Worm (Caenorhabditis elegans) whole organism, late embryonic: ENCODE results near the gene nmad-1.

Experiments
- C08G9.2 ChIP-seq: sonication (generic microtip); optimal IDR thresholded peaks from 2 replicates; lab custom pipeline; 2016; ENCODE audit warnings: mild to moderate bottlenecking, missing genetic modification characterization, moderate library complexity, missing compliant biosample characterization
- C38D4.7 ChIP-seq: fragments of 200-800 bp; sonication (Bioruptor generic); optimal IDR thresholded peaks from 2 replicates; lab custom pipeline; 2018; ENCODE audit warnings: mild to moderate bottlenecking, missing genetic modification characterization, moderate library complexity, missing compliant biosample characterization
- F13H6.1 ChIP-seq: sonication (generic microtip); optimal IDR thresholded peaks from 2 replicates; lab custom pipeline; 2016; ENCODE audit warnings: missing genetic modification characterization, missing compliant biosample characterization
- K02D7.2 ChIP-seq: sonication (generic microtip); optimal IDR thresholded peaks from 2 replicates; lab custom pipeline; 2017; ENCODE audit warnings: mild to moderate bottlenecking, missing genetic modification characterization, missing compliant biosample characterization
- T23F11.4 ChIP-seq: fragments of 200-800 bp; sonication (Bioruptor generic); optimal IDR thresholded peaks from 2 replicates; lab custom pipeline; 2018; ENCODE audit warnings: mild to moderate bottlenecking, missing genetic modification characterization, missing compliant biosample characterization
- ahr-1 ChIP-seq: sonication (generic microtip); optimal IDR thresholded peaks from 2 replicates; lab custom pipeline; 2016; ENCODE audit warnings: missing genetic modification characterization, missing compliant biosample characterization
- ama-1 ChIP-seq: fragments of 150-350 bp; optimal IDR thresholded peaks from 2 replicates; lab custom pipeline; 2014
- ceh-14 ChIP-seq: sonication (generic microtip); optimal IDR thresholded peaks from 2 replicates; lab custom pipeline; 2016; ENCODE audit warnings: missing genotype, missing genetic modification characterization, missing compliant biosample characterization
- ceh-18 ChIP-seq: sonication (generic microtip); optimal IDR thresholded peaks from 2 replicates; lab custom pipeline; 2016; ENCODE audit warnings: missing genetic modification characterization, missing compliant biosample characterization
- ceh-19 ChIP-seq: fragments of 200-800 bp; sonication (Bioruptor generic); optimal IDR thresholded peaks from 2 replicates; lab custom pipeline; 2018; ENCODE audit warnings: mild to moderate bottlenecking, missing genetic modification characterization, missing compliant biosample characterization
- ceh-2 ChIP-seq: sonication (generic microtip); optimal IDR thresholded peaks from 2 replicates; lab custom pipeline; 2016; ENCODE audit warnings: missing genotype, missing genetic modification characterization, missing compliant biosample characterization
- ceh-24 ChIP-seq: sonication (generic microtip); optimal IDR thresholded peaks from 2 replicates; lab custom pipeline; 2016; ENCODE audit warnings: mild to moderate bottlenecking, missing genetic modification characterization, missing compliant biosample characterization
- ceh-30 ChIP-seq: fragments of 150-350 bp; optimal IDR thresholded peaks from 2 replicates; lab custom pipeline; 2014; ENCODE audit warnings: missing biosample characterization, missing genetic modification characterization
- ceh-31 ChIP-seq: sonication (generic microtip); optimal IDR thresholded peaks from 2 replicates; lab custom pipeline; 2016; ENCODE audit warnings: missing genetic modification characterization, missing compliant biosample characterization
- ceh-45 ChIP-seq: fragments of 200-800 bp; sonication (Bioruptor generic); IDR thresholded peaks from 2 replicates; pipeline ENCODE4 v1.3.6; 2022; ENCODE audit warnings: missing genetic modification reagents, missing genetic modification characterization, missing compliant biosample characterization
- ceh-6 ChIP-seq: fragments of 200-800 bp; sonication (Bioruptor generic); optimal IDR thresholded peaks from 2 replicates; lab custom pipeline; 2018; ENCODE audit warnings: mild to moderate bottlenecking, missing genetic modification characterization, missing compliant biosample characterization
- che-1 ChIP-seq: sonication (generic microtip); optimal IDR thresholded peaks from 2 replicates; lab custom pipeline; 2016; ENCODE audit warnings: mild to moderate bottlenecking, missing genetic modification characterization, missing compliant biosample characterization
- dve-1 ChIP-seq: sonication (generic microtip); optimal IDR thresholded peaks from 2 replicates; lab custom pipeline; 2017; ENCODE audit warnings: antibody characterized with exemption, mild to moderate bottlenecking, missing genetic modification characterization, missing compliant biosample characterization
- elt-4 ChIP-seq: sonication (generic microtip); optimal IDR thresholded peaks from 2 replicates; lab custom pipeline; 2016; ENCODE audit warnings: missing genetic modification characterization, missing compliant biosample characterization
- gmeb-2 ChIP-seq: sonication (generic microtip); optimal IDR thresholded peaks from 2 replicates; lab custom pipeline; 2016; ENCODE audit warnings: missing genetic modification characterization, inconsistent platforms, missing compliant biosample characterization
- hlh-30 ChIP-seq: sonication (generic microtip); optimal IDR thresholded peaks from 2 replicates; lab custom pipeline; 2017; ENCODE audit warnings: antibody characterized with exemption, missing genetic modification characterization, missing compliant biosample characterization; ENCODE audit not compliant: insufficient read depth
- hlh-6 ChIP-seq: sonication (generic microtip); optimal IDR thresholded peaks from 2 replicates; lab custom pipeline; 2016; ENCODE audit warnings: missing genotype, missing genetic modification characterization, missing compliant biosample characterization
- lim-6 ChIP-seq: sonication (generic microtip); optimal IDR thresholded peaks from 2 replicates; lab custom pipeline; 2016; ENCODE audit warnings: missing genetic modification characterization, missing compliant biosample characterization
- lin-11 ChIP-seq: fragments of 200-800 bp; sonication (Bioruptor generic); optimal IDR thresholded peaks from 2 replicates; lab custom pipeline; 2018; ENCODE audit warnings: mild to moderate bottlenecking, missing genetic modification characterization, missing compliant biosample characterization
- madf-2 ChIP-seq: sonication (generic microtip); optimal IDR thresholded peaks from 2 replicates; lab custom pipeline; 2017; ENCODE audit warnings: missing genetic modification characterization, missing compliant biosample characterization
- nfya-1 ChIP-seq: sonication (generic microtip); optimal IDR thresholded peaks from 2 replicates; lab custom pipeline; 2017; ENCODE audit warnings: missing genetic modification characterization, mild to moderate bottlenecking, missing compliant biosample characterization, antibody characterized with exemption, moderate library complexity
- nhr-11 ChIP-seq: fragments of 150-350 bp; optimal IDR thresholded peaks from 2 replicates; lab custom pipeline; 2014; ENCODE audit warnings: missing biosample characterization, missing genetic modification characterization
- nhr-232 ChIP-seq: sonication (generic microtip); optimal IDR thresholded peaks from 2 replicates; lab custom pipeline; 2016; ENCODE audit warnings: missing genetic modification characterization, missing compliant biosample characterization
- npax-4 ChIP-seq: sonication (generic microtip); optimal IDR thresholded peaks from 2 replicates; lab custom pipeline; 2016; ENCODE audit warnings: missing genetic modification characterization, missing compliant biosample characterization
- odd-2 ChIP-seq: sonication (generic microtip); optimal IDR thresholded peaks from 2 replicates; lab custom pipeline; 2017; ENCODE audit warnings: antibody characterized with exemption, mild to moderate bottlenecking, missing genetic modification characterization, missing compliant biosample characterization
- pat-9 ChIP-seq: fragments of 200-800 bp; sonication (Bioruptor generic); optimal IDR thresholded peaks from 2 replicates; lab custom pipeline; 2018; ENCODE audit warnings: mild to moderate bottlenecking, missing genetic modification characterization, moderate library complexity, missing compliant biosample characterization
- pax-1 ChIP-seq: fragments of 150-350 bp; optimal IDR thresholded peaks from 2 replicates; lab custom pipeline; 2014; ENCODE audit warnings: missing biosample characterization, missing genetic modification characterization
- pqm-1 ChIP-seq: sonication (generic microtip); optimal IDR thresholded peaks from 2 replicates; lab custom pipeline; 2016; ENCODE audit warnings: missing genetic modification characterization, missing compliant biosample characterization
- pros-1 ChIP-seq: fragments of 150-350 bp; optimal IDR thresholded peaks from 2 replicates; lab custom pipeline; 2014; ENCODE audit warnings: missing biosample characterization, missing genetic modification reagents, missing genetic modification characterization
- sdc-2 ChIP-seq: sonication (generic microtip); optimal IDR thresholded peaks from 2 replicates; lab custom pipeline; 2016; ENCODE audit warnings: missing genotype, missing genetic modification characterization, missing compliant biosample characterization
- sox-2 ChIP-seq: fragments of 200-800 bp; sonication (Bioruptor generic); IDR thresholded peaks from 2 replicates; pipeline ENCODE4 v1.3.6; 2022; ENCODE audit warnings: missing genetic modification reagents, missing genetic modification characterization, missing compliant biosample characterization
- sox-4 ChIP-seq: sonication (generic microtip); optimal IDR thresholded peaks from 2 replicates; lab custom pipeline; 2017; ENCODE audit warnings: mild to moderate bottlenecking, missing genetic modification characterization, inconsistent platforms, missing compliant biosample characterization
- tbx-2 ChIP-seq: sonication (generic microtip); optimal IDR thresholded peaks from 2 replicates; lab custom pipeline; 2016; ENCODE audit warnings: missing genetic modification characterization, missing compliant biosample characterization
- unc-3 ChIP-seq, 2 experiments: fragments of 200-800 bp in 1 of 2; sonication (Bioruptor generic) in 1 of 2; sonication (generic microtip) in 1 of 2; conservative IDR thresholded peaks in 1 of 2; optimal IDR thresholded peaks in 1 of 2; 2 replicates each; pipeline versions ENCODE4 v1.3.6 to Lab custom; 2016 to 2022; ENCODE audit warnings: missing compliant biosample characterization in 2 of 2, missing genetic modification characterization in 2 of 2, missing genetic modification reagents in 1 of 2
- unc-42 ChIP-seq: sonication (generic microtip); optimal IDR thresholded peaks from 2 replicates; lab custom pipeline; 2016; ENCODE audit warnings: missing genotype, missing genetic modification characterization, missing compliant biosample characterization
- unc-86 ChIP-seq: sonication (generic microtip); optimal IDR thresholded peaks from 2 replicates; lab custom pipeline; 2016; ENCODE audit warnings: missing genetic modification characterization, missing compliant biosample characterization
- zip-5 ChIP-seq: sonication (generic microtip); optimal IDR thresholded peaks from 2 replicates; lab custom pipeline; 2016; ENCODE audit warnings: missing genetic modification characterization, missing compliant biosample characterization
- ztf-16 ChIP-seq: sonication (generic microtip); optimal IDR thresholded peaks from 2 replicates; lab custom pipeline; 2017; ENCODE audit warnings: missing genetic modification characterization, missing compliant biosample characterization

The nmad-1 gene

DNA sequence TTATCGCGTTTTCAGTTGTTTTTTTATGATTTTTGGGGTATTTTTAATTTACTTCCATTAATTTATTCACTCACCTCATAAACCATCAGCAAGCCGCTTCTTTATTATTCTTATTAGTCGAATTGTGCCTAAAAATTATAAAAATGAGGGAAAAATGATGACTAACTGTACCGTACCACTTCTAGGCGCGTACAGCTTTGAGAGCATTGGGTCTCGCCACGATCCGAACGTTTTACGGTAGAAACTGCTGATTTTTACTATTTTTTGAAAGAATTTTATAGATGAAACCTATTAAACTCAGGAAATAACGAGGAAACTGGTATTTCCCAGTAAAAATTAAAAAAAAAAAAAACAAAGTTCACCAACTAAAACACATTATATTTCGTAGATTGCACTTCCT, 11.7 kb downstream of the nmad-1 start, which contains the start of gene D1044.6:
Gene D1044.6 (minus strand): TSS at position 128 of the 400 bp plus-strand sequence.
- TF ChIP-seq ahr-1 (tag; lab: Kevin White, UChicago) (no peak), zip-5 (tag; lab: Kevin White, UChicago) (no peak), ceh-14 (no peak), lim-6 (tag; lab: Kevin White, UChicago) (no peak), che-1 (tag; lab: Kevin White, UChicago) (no peak), sox-2 (no peak), T23F11.4 (GFP tag; lab: Kevin White, UChicago) (no peak), lin-11 (tag; lab: Kevin White, UChicago) (no peak), ceh-6 (GFP tag; lab: Kevin White, UChicago) (no peak)

DNA sequence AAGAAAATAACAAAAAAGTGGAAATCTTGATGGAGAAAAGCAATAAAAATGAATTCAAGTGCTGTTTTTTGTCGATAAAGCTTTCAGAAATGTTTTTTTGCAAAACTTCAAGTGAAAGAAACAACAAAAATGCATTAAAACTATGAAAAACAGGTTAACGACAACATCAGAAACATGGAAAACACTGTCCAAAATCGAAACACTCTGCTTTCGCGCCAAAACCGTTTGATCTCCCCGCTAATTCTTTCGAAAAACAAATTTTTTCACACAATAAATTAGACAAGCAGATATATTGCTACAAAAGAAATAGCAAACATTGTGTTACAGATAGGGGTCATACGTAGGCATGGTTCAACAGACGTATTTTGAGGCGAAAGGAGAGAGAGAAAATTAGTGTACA, 13.0 kb downstream of the nmad-1 start:
- no peak for TF ChIP-seq K02D7.2

DNA sequence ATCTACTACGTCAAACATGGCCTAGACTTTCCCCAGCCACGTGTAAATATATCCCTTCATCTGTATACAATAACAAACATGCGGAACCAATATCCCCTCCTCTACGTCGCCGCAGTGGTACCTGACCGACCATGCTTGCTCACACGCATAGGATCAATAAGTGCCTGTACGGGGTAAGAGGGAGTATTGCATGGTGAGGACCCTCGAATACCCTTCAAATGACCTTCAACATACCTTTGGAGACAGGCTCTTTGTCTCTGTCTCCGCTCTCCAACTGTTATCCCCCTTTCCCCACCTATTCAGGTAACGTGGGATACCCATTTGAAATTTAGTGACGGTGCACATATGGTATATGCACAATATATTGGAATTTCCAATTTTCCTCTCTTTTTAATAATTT, 28.8 kb downstream of the nmad-1 start, which contains the start of gene dex-1:
Gene dex-1 (plus strand): TSS at position 132 of the 400 bp plus-strand sequence.
- TF ChIP-seq ceh-45 (GFP tag; lab: Robert Waterston, UW) (no peak), npax-4 (no peak), elt-4 (tag; lab: Kevin White, UChicago) (no peak), nhr-11 (no peak), unc-42 (tag; lab: Kevin White, UChicago) (no peak), ceh-6 (GFP tag; lab: Kevin White, UChicago) (no peak), unc-86 (tag; lab: Kevin White, UChicago) (no peak), sox-4 (no peak), dve-1 (tag; lab: Kevin White, UChicago) (no peak)

DNA sequence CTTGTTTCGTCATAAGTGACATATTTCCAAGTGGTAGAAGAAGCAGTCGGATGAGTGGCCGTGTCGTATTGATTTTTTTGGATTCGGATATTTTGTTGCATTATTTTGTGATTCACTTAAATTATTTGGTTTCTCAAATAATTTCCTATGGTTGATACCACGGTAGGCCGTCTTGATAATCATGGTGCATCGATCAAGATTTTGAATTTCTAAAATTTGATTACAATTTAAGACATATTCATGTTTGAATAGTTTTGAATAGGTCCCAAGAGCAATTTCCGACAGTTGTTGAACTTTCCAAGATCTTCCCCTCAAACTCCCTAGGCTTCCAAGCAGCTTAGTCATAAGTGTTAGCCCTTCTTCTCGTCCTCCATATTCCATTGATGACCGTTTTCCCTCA, 32.8 kb downstream of the nmad-1 start, which contains the start of gene D1044.4:
Gene D1044.4 (minus strand): TSS at position 101 of the 400 bp plus-strand sequence.
- TF ChIP-seq gmeb-2 (tag; lab: Kevin White, UChicago) (no peak), ceh-2 (no peak), ceh-31 (tag; lab: Kevin White, UChicago) (no peak), C38D4.7 (GFP tag; lab: Kevin White, UChicago) (no peak), odd-2 (tag; lab: Kevin White, UChicago) (no peak), C08G9.2 (no peak), nhr-232 (tag; lab: Kevin White, UChicago) (no peak), pax-1 (tag; lab: Kevin White, UChicago) (no peak), pat-9 (tag; lab: Kevin White, UChicago) (no peak), ceh-18 (tag; lab: Kevin White, UChicago) (no peak), F13H6.1 (tag; lab: Kevin White, UChicago) (no peak), ama-1 (no peak), zip-5 (tag; lab: Kevin White, UChicago) (no peak), tbx-2 (tag; lab: Kevin White, UChicago) (no peak), unc-3 (GFP tag; conservative IDR thresholded peaks at IDR 0.05; lab: Robert Waterston, UW) (no peak), unc-3 (tag; optimal IDR thresholded peaks at IDR 0.05; lab: Kevin White, UChicago) (no peak), ztf-16 (tag; lab: Kevin White, UChicago) (no peak), ceh-30 (no peak), npax-4 (no peak), pqm-1 (tag; lab: Kevin White, UChicago) (no peak), hlh-30 (tag; lab: Kevin White, UChicago) (no peak)
- TF ChIP-seq, all 69 proteins: peak for 0

DNA sequence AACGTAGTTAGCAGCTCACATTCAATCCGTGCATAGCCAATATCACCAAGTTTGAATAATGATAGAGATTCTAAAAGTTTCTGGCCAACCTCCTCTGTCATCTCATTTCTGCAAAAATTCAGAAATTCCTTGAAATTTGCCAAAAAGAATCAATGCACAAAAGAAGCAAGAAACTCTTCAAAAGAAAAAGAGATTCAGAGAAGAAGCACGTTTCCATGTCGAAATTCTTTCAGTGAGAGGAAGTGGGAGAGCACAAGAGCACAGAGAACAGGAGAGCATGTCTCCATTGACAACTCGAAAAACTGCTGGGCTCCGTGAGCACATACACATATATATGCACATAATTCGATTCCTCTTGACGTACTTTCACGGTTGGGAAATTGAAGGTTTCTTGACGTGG, 37.3 kb downstream of the nmad-1 start, which contains the start of gene nekl-4:
Gene nekl-4 (minus strand): TSS at position 101 of the 400 bp plus-strand sequence.
- TF ChIP-seq gmeb-2 (tag; lab: Kevin White, UChicago): no peak
- TF ChIP-seq madf-2 (tag; lab: Kevin White, UChicago): no peak
- TF ChIP-seq hlh-6 (tag; lab: Kevin White, UChicago): no peak
- TF ChIP-seq nfya-1: no peak
- no peak for TF ChIP-seq ceh-45 (GFP tag; lab: Robert Waterston, UW)
- TF ChIP-seq ama-1: no peak
- no peak for TF ChIP-seq pros-1 (tag; lab: Kevin White, UChicago)
- no peak for TF ChIP-seq sox-2
- TF ChIP-seq ceh-24: no peak
- TF ChIP-seq sdc-2 (tag; lab: Kevin White, UChicago): no peak
- TF ChIP-seq dve-1 (tag; lab: Kevin White, UChicago): no peak
- TF ChIP-seq pat-9 (tag; lab: Kevin White, UChicago): no peak
- TF ChIP-seq ceh-19 (GFP tag; lab: Kevin White, UChicago): no peak
- TF ChIP-seq pax-1 (tag; lab: Kevin White, UChicago): no peak
- TF ChIP-seq hlh-30 (tag; lab: Kevin White, UChicago): no peak
- no peak for TF ChIP-seq ceh-30
- TF ChIP-seq pqm-1 (tag; lab: Kevin White, UChicago): no peak
